Worm (Caenorhabditis elegans) whole organism, L2 larva: ENCODE results near the gene Y53G8AR.9.
A peak's percentile ranks its signal among the peaks of the same experiment; 100 is the strongest.

Experiments
- C34F6.9 ChIP-seq: fragments of 150-350 bp; optimal IDR thresholded peaks from 2 replicates; lab custom pipeline; 2014; ENCODE audit warnings: missing biosample characterization, missing genetic modification characterization
- F13H6.1 ChIP-seq: sonication (generic microtip); optimal IDR thresholded peaks from 2 replicates; lab custom pipeline; 2016; ENCODE audit warnings: missing genetic modification characterization, missing compliant biosample characterization
- R02D3.7 ChIP-seq: fragments of 150-350 bp; optimal IDR thresholded peaks from 2 replicates; lab custom pipeline; 2014; ENCODE audit warnings: missing biosample characterization, missing genetic modification characterization
- Y55F3AM.14 ChIP-seq: fragments of 200-800 bp; sonication (Bioruptor generic); optimal IDR thresholded peaks from 2 replicates; lab custom pipeline; 2018; ENCODE audit warnings: mild to moderate bottlenecking, missing genetic modification characterization, missing compliant biosample characterization
- ZK546.5 ChIP-seq: sonication (generic microtip); optimal IDR thresholded peaks from 2 replicates; lab custom pipeline; 2017; ENCODE audit warnings: missing biosample characterization, missing genetic modification characterization
- alr-1 ChIP-seq: fragments of 150-350 bp; optimal IDR thresholded peaks from 2 replicates; lab custom pipeline; 2014; ENCODE audit warnings: missing biosample characterization, missing genetic modification characterization
- aly-2 ChIP-seq: fragments of 150-350 bp; optimal IDR thresholded peaks from 2 replicates; lab custom pipeline; 2014; ENCODE audit warnings: missing biosample characterization, missing genetic modification characterization
- ama-1 ChIP-seq: fragments of 150-350 bp; optimal IDR thresholded peaks from 2 replicates; lab custom pipeline; 2018; ENCODE audit warnings: inconsistent platforms
- blmp-1 ChIP-seq: sonication (generic microtip); optimal IDR thresholded peaks from 2 replicates; lab custom pipeline; 2017; ENCODE audit warnings: missing genetic modification characterization, mild to moderate bottlenecking, missing compliant biosample characterization, antibody characterized with exemption, moderate library complexity; ENCODE audit not compliant: insufficient read depth
- crh-2 ChIP-seq: sonication (generic microtip); optimal IDR thresholded peaks from 2 replicates; lab custom pipeline; 2017; ENCODE audit warnings: missing biosample characterization, missing genetic modification characterization
- dmd-4 ChIP-seq: sonication (generic microtip); optimal IDR thresholded peaks from 2 replicates; lab custom pipeline; 2017; ENCODE audit warnings: missing biosample characterization, missing genetic modification characterization
- egl-27 ChIP-seq: sonication (generic microtip); optimal IDR thresholded peaks from 3 replicates; lab custom pipeline; 2017; ENCODE audit warnings: missing biosample characterization, missing genetic modification reagents, missing genetic modification characterization
- elt-1 ChIP-seq: fragments of 150-350 bp; optimal IDR thresholded peaks from 2 replicates; lab custom pipeline; 2014; ENCODE audit warnings: missing biosample characterization, missing genetic modification characterization
- elt-3 ChIP-seq: sonication (generic microtip); optimal IDR thresholded peaks from 2 replicates; lab custom pipeline; 2017; ENCODE audit warnings: missing biosample characterization, missing genetic modification characterization
- fos-1 ChIP-seq: fragments of 150-350 bp; optimal IDR thresholded peaks from 2 replicates; lab custom pipeline; 2014; ENCODE audit warnings: missing biosample characterization, missing genetic modification characterization
- gmeb-1 ChIP-seq: fragments of 150-350 bp; optimal IDR thresholded peaks from 2 replicates; lab custom pipeline; 2014; ENCODE audit warnings: missing biosample characterization, missing genetic modification characterization
- lin-11 ChIP-seq: fragments of 150-350 bp; sonication (generic microtip); optimal IDR thresholded peaks from 2 replicates; lab custom pipeline; 2014; ENCODE audit warnings: missing biosample characterization, missing genetic modification characterization, inconsistent platforms, mixed read lengths
- lin-13 ChIP-seq: fragments of 150-350 bp; optimal IDR thresholded peaks from 2 replicates; lab custom pipeline; 2014; ENCODE audit warnings: missing biosample characterization, missing genetic modification reagents, missing genetic modification characterization
- lin-39 ChIP-seq: fragments of 150-350 bp; optimal IDR thresholded peaks from 2 replicates; lab custom pipeline; 2014; ENCODE audit warnings: missing biosample characterization, missing genetic modification reagents, missing genetic modification characterization
- lsy-2 ChIP-seq, 2 experiments: fragments of 150-350 bp in 1 of 2; sonication (generic microtip) in 1 of 2; optimal IDR thresholded peaks; 2 replicates each; lab custom pipeline; 2014 to 2017; ENCODE audit warnings: missing biosample characterization in 2 of 2, missing genetic modification characterization in 2 of 2
- mab-5 ChIP-seq: fragments of 150-350 bp; optimal IDR thresholded peaks from 2 replicates; lab custom pipeline; 2014; ENCODE audit warnings: missing biosample characterization, missing genetic modification characterization
- mbf-1 ChIP-seq: sonication (generic microtip); optimal IDR thresholded peaks from 2 replicates; lab custom pipeline; 2017; ENCODE audit warnings: missing biosample characterization, missing genetic modification characterization
- mdl-1 ChIP-seq, 2 experiments: fragments of 150-350 bp in 1 of 2; sonication (generic microtip) in 1 of 2; optimal IDR thresholded peaks; 2 replicates each; lab custom pipeline; 2017; ENCODE audit warnings: missing biosample characterization in 2 of 2, missing genetic modification characterization in 2 of 2
- nhr-10 ChIP-seq: sonication (generic microtip); optimal IDR thresholded peaks from 2 replicates; lab custom pipeline; 2017; ENCODE audit warnings: missing biosample characterization, missing genetic modification characterization
- nhr-11 ChIP-seq: fragments of 150-350 bp; optimal IDR thresholded peaks from 2 replicates; lab custom pipeline; 2014; ENCODE audit warnings: missing biosample characterization, missing genetic modification characterization
- nhr-129 ChIP-seq: fragments of 150-350 bp; optimal IDR thresholded peaks from 2 replicates; lab custom pipeline; 2014; ENCODE audit warnings: missing biosample characterization, missing genetic modification characterization
- nhr-21 ChIP-seq: fragments of 150-350 bp; optimal IDR thresholded peaks from 2 replicates; lab custom pipeline; 2014; ENCODE audit warnings: missing biosample characterization, missing genetic modification characterization
- nhr-23 ChIP-seq: fragments of 150-350 bp; optimal IDR thresholded peaks from 2 replicates; lab custom pipeline; 2014; ENCODE audit warnings: missing biosample characterization, missing genetic modification reagents, missing genetic modification characterization
- nhr-237 ChIP-seq: fragments of 150-350 bp; optimal IDR thresholded peaks from 2 replicates; lab custom pipeline; 2014; ENCODE audit warnings: missing biosample characterization, missing genetic modification characterization
- nhr-25 ChIP-seq: fragments of 150-350 bp; sonication (generic microtip); optimal IDR thresholded peaks from 3 replicates; lab custom pipeline; 2014; ENCODE audit warnings: missing biosample characterization, missing genetic modification characterization
- nhr-6 ChIP-seq: fragments of 150-350 bp; optimal IDR thresholded peaks from 2 replicates; lab custom pipeline; 2014; ENCODE audit warnings: missing biosample characterization, missing genetic modification characterization
- nhr-77 ChIP-seq: fragments of 150-350 bp; optimal IDR thresholded peaks from 2 replicates; lab custom pipeline; 2014; ENCODE audit warnings: missing biosample characterization, missing genetic modification characterization
- peb-1 ChIP-seq: fragments of 150-350 bp; optimal IDR thresholded peaks from 2 replicates; lab custom pipeline; 2014; ENCODE audit warnings: missing biosample characterization, missing genetic modification characterization
- sem-4 ChIP-seq: fragments of 150-350 bp; optimal IDR thresholded peaks from 2 replicates; lab custom pipeline; 2014; ENCODE audit warnings: missing biosample characterization, missing genetic modification reagents, missing genetic modification characterization
- skn-1 ChIP-seq: sonication (generic microtip); optimal IDR thresholded peaks from 2 replicates; lab custom pipeline; 2017; ENCODE audit warnings: missing biosample characterization, missing genetic modification characterization
- sma-3 ChIP-seq: sonication (generic microtip); optimal IDR thresholded peaks from 2 replicates; lab custom pipeline; 2016; ENCODE audit warnings: missing genetic modification reagents, missing genetic modification characterization, missing compliant biosample characterization
- sma-9 ChIP-seq, 2 experiments: fragments of 150-350 bp in 1 of 2; sonication (generic microtip) in 1 of 2; optimal IDR thresholded peaks; 2 replicates each; lab custom pipeline; 2014 to 2016; ENCODE audit warnings: missing genetic modification characterization in 2 of 2, mild to moderate bottlenecking in 1 of 2, missing biosample characterization in 1 of 2, missing compliant biosample characterization in 1 of 2, missing genetic modification reagents in 1 of 2, moderate library complexity in 1 of 2
- snpc-4 ChIP-seq: fragments of 150-350 bp; optimal IDR thresholded peaks from 2 replicates; lab custom pipeline; 2014; ENCODE audit warnings: missing biosample characterization, missing genetic modification characterization
- unc-55 ChIP-seq: fragments of 150-350 bp; sonication (generic microtip); optimal IDR thresholded peaks from 3 replicates; lab custom pipeline; 2014; ENCODE audit warnings: missing biosample characterization, missing genetic modification reagents, missing genetic modification characterization
- unc-62 ChIP-seq: fragments of 150-350 bp; optimal IDR thresholded peaks from 2 replicates; lab custom pipeline; 2014; ENCODE audit warnings: missing biosample characterization, missing genetic modification reagents, missing genetic modification characterization
- zag-1 ChIP-seq: fragments of 150-350 bp; optimal IDR thresholded peaks from 2 replicates; lab custom pipeline; 2014; ENCODE audit warnings: missing biosample characterization, missing genetic modification characterization
- ztf-1 ChIP-seq: fragments of 200-800 bp; sonication (Bioruptor generic); conservative IDR thresholded peaks from 2 replicates; pipeline ENCODE4 v1.3.6; 2022; ENCODE audit warnings: missing genetic modification characterization, missing compliant biosample characterization
- ztf-11 ChIP-seq: sonication (generic microtip); optimal IDR thresholded peaks from 2 replicates; lab custom pipeline; 2017; ENCODE audit warnings: missing biosample characterization, missing genetic modification characterization
- ztf-4 ChIP-seq: fragments of 150-350 bp; optimal IDR thresholded peaks from 2 replicates; lab custom pipeline; 2014; ENCODE audit warnings: missing biosample characterization, missing genetic modification characterization

Gene Y53G8AR.9

DNA sequence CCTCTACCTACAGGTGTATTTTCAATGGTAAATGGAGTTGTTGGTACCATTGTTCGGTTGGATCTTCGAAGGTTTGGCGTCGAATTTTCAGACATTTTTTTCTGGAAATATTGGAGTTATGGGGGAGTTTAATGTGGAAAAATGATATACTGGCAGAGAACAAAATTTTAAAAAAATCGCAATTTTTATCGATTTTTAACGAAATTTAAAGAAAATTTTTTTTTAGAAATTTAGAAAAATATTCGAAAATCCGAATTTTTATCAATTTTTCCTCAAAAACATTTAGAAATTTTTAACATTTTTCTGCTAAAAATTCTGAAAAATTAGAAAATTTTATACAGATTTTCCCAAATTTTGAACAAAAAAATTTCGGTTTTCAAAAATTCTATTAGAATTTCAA is 42.4 kb downstream of the Y53G8AR.9 start, which contains the start of gene Y53G8AM.8:
Y53G8AM.8 (minus strand) TSS at position 101 of the 400 bp plus-strand sequence.
- TF ChIP-seq sma-9 (GFP tag; optimal IDR thresholded peaks at IDR 0.05; lab: Kevin White, UChicago) (no peak), sma-9 (tag; optimal IDR thresholded peaks at IDR 0.05; lab: Kevin White, UChicago) (no peak), ZK546.5 (tag; lab: Kevin White, UChicago) (no peak), nhr-11 (tag; lab: Kevin White, UChicago) (no peak), elt-3 (tag; lab: Kevin White, UChicago) (no peak), nhr-23 (tag; lab: Kevin White, UChicago) (no peak), blmp-1 (tag; lab: Kevin White, UChicago) (no peak), unc-55 (GFP tag; lab: Kevin White, UChicago) (no peak), unc-62 (GFP tag; lab: Kevin White, UChicago) (no peak), sem-4 (no peak), alr-1 (no peak), F13H6.1 (tag; lab: Kevin White, UChicago) (no peak), R02D3.7 (no peak), mdl-1 (tag; optimal IDR thresholded peaks at IDR 0.05; lab: Kevin White, UChicago) (no peak), elt-1 (tag; lab: Kevin White, UChicago) (no peak), nhr-10 (tag; lab: Kevin White, UChicago) (no peak), mbf-1 (no peak), gmeb-1 (tag; lab: Kevin White, UChicago) (no peak)

DNA sequence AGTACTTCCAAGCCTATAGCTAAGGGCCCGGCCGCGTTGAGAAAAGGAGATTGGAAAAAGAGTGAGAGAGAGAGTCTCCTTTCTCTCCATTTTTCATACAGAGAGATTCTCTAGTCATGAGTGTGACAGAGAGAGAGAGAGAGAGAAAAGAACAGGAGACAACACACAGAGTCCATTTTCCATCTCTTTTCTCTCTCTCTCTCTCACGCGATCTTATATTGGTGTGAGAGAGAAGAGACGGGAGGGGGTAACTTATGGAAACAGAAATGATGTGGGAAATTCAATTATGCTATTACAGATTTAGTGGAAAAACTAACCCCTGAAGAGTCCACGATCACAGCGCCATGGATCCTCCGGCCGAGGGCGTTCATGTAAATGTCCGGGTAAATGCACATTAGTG is 47.9 kb downstream of the Y53G8AR.9 start:
- TF ChIP-seq lsy-2 (tag; optimal IDR thresholded peaks at IDR 0.05; lab: Kevin White, UChicago) (peak in 1 of 2 experiments; percentile 61), egl-27 (tag; lab: Kevin White, UChicago) (no peak), fos-1 (tag; lab: Kevin White, UChicago) (peak; percentile 9), C34F6.9 (tag; lab: Kevin White, UChicago) (peak; percentile 70), nhr-6 (tag; lab: Kevin White, UChicago) (no peak), sma-3 (GFP tag; lab: Kevin White, UChicago) (peak; percentile 0), nhr-25 (tag; lab: Kevin White, UChicago) (peak; percentile 53), crh-2 (tag; lab: Kevin White, UChicago) (peak; percentile 31), sma-9 (GFP tag; optimal IDR thresholded peaks at IDR 0.05; lab: Kevin White, UChicago) (peak; percentile 46), sma-9 (tag; optimal IDR thresholded peaks at IDR 0.05; lab: Kevin White, UChicago) (no peak), unc-55 (GFP tag; lab: Kevin White, UChicago) (peak; percentile 65), elt-3 (tag; lab: Kevin White, UChicago) (no peak), nhr-21 (tag; lab: Kevin White, UChicago) (no peak), ztf-1 (no peak), lin-13 (GFP tag; lab: Kevin White, UChicago) (peak; percentile 27), lin-11 (no peak), nhr-129 (tag; lab: Kevin White, UChicago) (peak; percentile 84), blmp-1 (tag; lab: Kevin White, UChicago) (peak; percentile 35), F13H6.1 (tag; lab: Kevin White, UChicago) (peak; percentile 27)

DNA sequence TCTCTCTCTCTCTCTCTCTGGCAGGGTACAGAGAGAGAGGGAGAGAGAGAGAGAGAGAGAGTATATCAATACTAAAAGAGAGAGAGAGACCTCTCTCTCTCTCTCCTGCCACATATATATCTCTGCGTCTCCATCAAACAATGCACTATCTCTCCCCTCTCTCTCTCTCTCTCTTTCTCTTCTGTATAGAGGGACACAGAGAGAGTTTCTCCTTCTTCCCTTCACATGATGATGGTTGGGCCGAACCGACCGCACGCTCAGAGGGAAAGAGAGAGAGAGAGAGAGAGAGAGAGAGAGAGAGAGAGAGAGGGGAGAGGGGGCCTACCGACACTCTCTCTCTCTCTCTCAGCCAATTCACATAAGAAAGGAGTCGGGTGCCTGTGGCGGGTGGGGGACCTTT is 49.4 kb downstream of the Y53G8AR.9 start:
- TF ChIP-seq crh-2 (tag; lab: Kevin White, UChicago), result peak; percentile 66
- no peak for TF ChIP-seq nhr-237 (tag; lab: Kevin White, UChicago)
- TF ChIP-seq fos-1 (tag; lab: Kevin White, UChicago), result peak; percentile 48
- TF ChIP-seq ztf-11 (tag; lab: Kevin White, UChicago), result no peak
- no peak for TF ChIP-seq Y55F3AM.14 (GFP tag; lab: Kevin White, UChicago)
- peak; percentile 32 for TF ChIP-seq nhr-21 (tag; lab: Kevin White, UChicago)
- TF ChIP-seq sma-3 (GFP tag; lab: Kevin White, UChicago), result peak; percentile 67
- TF ChIP-seq ztf-1, result no peak
- TF ChIP-seq gmeb-1 (tag; lab: Kevin White, UChicago), result peak; percentile 24
- peak; percentile 49 for TF ChIP-seq snpc-4 (tag; lab: Kevin White, UChicago)
- peak; percentile 63 for TF ChIP-seq sma-9 (GFP tag; optimal IDR thresholded peaks at IDR 0.05; lab: Kevin White, UChicago)
- TF ChIP-seq sma-9 (tag; optimal IDR thresholded peaks at IDR 0.05; lab: Kevin White, UChicago), result no peak
- peak; percentile 80 for TF ChIP-seq sem-4
- TF ChIP-seq zag-1, result no peak
- peak; percentile 40 for TF ChIP-seq lin-13 (GFP tag; lab: Kevin White, UChicago)
- TF ChIP-seq alr-1, result no peak
- no peak for TF ChIP-seq dmd-4 (tag; lab: Kevin White, UChicago)
- no peak for TF ChIP-seq elt-1 (tag; lab: Kevin White, UChicago)
- peak; percentile 84 for TF ChIP-seq nhr-25 (tag; lab: Kevin White, UChicago)
- TF ChIP-seq egl-27 (tag; lab: Kevin White, UChicago), result peak; percentile 19
- TF ChIP-seq lin-39, result no peak
- peak; percentile 79 for TF ChIP-seq nhr-6 (tag; lab: Kevin White, UChicago)
- TF ChIP-seq unc-62 (GFP tag; lab: Kevin White, UChicago), result no peak
- no peak for TF ChIP-seq nhr-77 (tag; lab: Kevin White, UChicago)
- peak; percentile 85 for TF ChIP-seq blmp-1 (tag; lab: Kevin White, UChicago)
- TF ChIP-seq F13H6.1 (tag; lab: Kevin White, UChicago), result peak; percentile 91
- TF ChIP-seq peb-1, result no peak
- TF ChIP-seq ztf-4 (tag; lab: Kevin White, UChicago), result no peak
- no peak for TF ChIP-seq aly-2 (tag; lab: Kevin White, UChicago)
- no peak for TF ChIP-seq ama-1 (lab: Kevin White, UChicago)
- peak; percentile 36 for TF ChIP-seq unc-55 (GFP tag; lab: Kevin White, UChicago)
- TF ChIP-seq skn-1, result no peak
- no peak for TF ChIP-seq elt-3 (tag; lab: Kevin White, UChicago)
- TF ChIP-seq nhr-10 (tag; lab: Kevin White, UChicago), result no peak
- TF ChIP-seq nhr-129 (tag; lab: Kevin White, UChicago), result peak; percentile 77
- no peak for TF ChIP-seq lin-11
- TF ChIP-seq nhr-23 (tag; lab: Kevin White, UChicago), result no peak
- TF ChIP-seq mab-5 (tag; lab: Kevin White, UChicago), result no peak
